Worm (Caenorhabditis elegans) whole organism, L1 larva: ENCODE data around the gene pab-2.

ENCODE experiments used
- aly-2 ChIP-seq: fragments of 150-350 bp; optimal IDR thresholded peaks from 2 replicates; lab custom pipeline; 2014; ENCODE audit warnings: missing biosample characterization, missing genetic modification characterization
- ama-1 ChIP-seq: fragments of 150-350 bp; optimal IDR thresholded peaks from 2 replicates; lab custom pipeline; 2014
- dsc-1 ChIP-seq: sonication (generic microtip); optimal IDR thresholded peaks from 2 replicates; lab custom pipeline; 2016; ENCODE audit warnings: mild to moderate bottlenecking, missing genetic modification characterization, missing compliant biosample characterization
- elt-2 ChIP-seq: sonication (generic microtip); optimal IDR thresholded peaks from 2 replicates; lab custom pipeline; 2016; ENCODE audit warnings: missing genetic modification characterization, mild to moderate bottlenecking, inconsistent platforms, missing compliant biosample characterization, missing genetic modification reagents
- ets-5 ChIP-seq: fragments of 200-800 bp; sonication (Bioruptor generic); IDR thresholded peaks from 2 replicates; pipeline ENCODE4 v1.3.6; 2022; ENCODE audit warnings: missing genetic modification characterization, missing compliant biosample characterization
- fkh-10 ChIP-seq: sonication (generic microtip); optimal IDR thresholded peaks from 2 replicates; lab custom pipeline; 2017; ENCODE audit warnings: missing biosample characterization, missing genetic modification reagents, missing genetic modification characterization
- lsy-2 ChIP-seq, 2 experiments: fragments of 150-350 bp; optimal IDR thresholded peaks; 2 replicates each; lab custom pipeline; 2014; ENCODE audit warnings: missing biosample characterization in 2 of 2, missing genetic modification characterization in 2 of 2
- mdl-1 ChIP-seq, 2 experiments: fragments of 150-350 bp; optimal IDR thresholded peaks; 2 replicates each; lab custom pipeline; 2014 to 2017; ENCODE audit warnings: missing biosample characterization in 2 of 2, missing genetic modification characterization in 2 of 2, inconsistent platforms in 1 of 2
- nhr-77 ChIP-seq: fragments of 150-350 bp; optimal IDR thresholded peaks from 2 replicates; lab custom pipeline; 2014; ENCODE audit warnings: missing biosample characterization, missing genetic modification characterization
- pqm-1 ChIP-seq: sonication (generic microtip); optimal IDR thresholded peaks from 3 replicates; lab custom pipeline; 2017; ENCODE audit warnings: missing biosample characterization, missing genetic modification characterization
- snpc-4 ChIP-seq: fragments of 150-350 bp; optimal IDR thresholded peaks from 2 replicates; lab custom pipeline; 2014; ENCODE audit warnings: missing biosample characterization, missing genetic modification characterization
- unc-30 ChIP-seq: sonication (generic microtip); optimal IDR thresholded peaks from 2 replicates; lab custom pipeline; 2017; ENCODE audit warnings: missing biosample characterization, missing genetic modification characterization
- ztf-4 ChIP-seq: fragments of 150-350 bp; optimal IDR thresholded peaks from 2 replicates; lab custom pipeline; 2014; ENCODE audit warnings: missing biosample characterization, missing genetic modification characterization

- TF ChIP-seq lsy-2 (tag; optimal IDR thresholded peaks at IDR 0.05; lab: Kevin White, UChicago) (no peak), ztf-4 (tag; lab: Kevin White, UChicago) (no peak), fkh-10 (GFP tag; lab: Kevin White, UChicago) (no peak), unc-30 (tag; lab: Kevin White, UChicago) (no peak), ama-1 (lab: Kevin White, UChicago) (no peak), mdl-1 (tag; optimal IDR thresholded peaks at IDR 0.05; lab: Kevin White, UChicago) (no peak), ets-5 (GFP tag; lab: Robert Waterston, UW) (no peak), nhr-77 (tag; lab: Kevin White, UChicago) (no peak), dsc-1 (tag; lab: Kevin White, UChicago) (no peak), aly-2 (tag; lab: Kevin White, UChicago) (no peak), pqm-1 (no peak), snpc-4 (tag; lab: Kevin White, UChicago) (no peak), elt-2 (no peak)
Measured at ce11 chrX:13477356-13477755, 49.9 kb downstream of the pab-2 start, which contains the start of gene efn-3.
